Fruit fly (Drosophila melanogaster): Measurements from ENCODE around the gene Spn77Bc.

The Spn77Bc gene

dm6 chr3L:20342334-20342733, at the start of gene Spn77Bc:
Gene Spn77Bc, plus strand, starts transcription at chr3L:20342634.
- TF ChIP-seq lola (GFP tag; optimal IDR thresholded peaks at IDR 0.05) (no peak), woc (GFP tag; optimal IDR thresholded peaks at IDR 0.05) (no peak), N (GFP tag; optimal IDR thresholded peaks at IDR 0.05) (no peak), ey (GFP tag; optimal IDR thresholded peaks at IDR 0.05) (no peak), pan (optimal IDR thresholded peaks at IDR 0.05) (no peak)

DNA sequence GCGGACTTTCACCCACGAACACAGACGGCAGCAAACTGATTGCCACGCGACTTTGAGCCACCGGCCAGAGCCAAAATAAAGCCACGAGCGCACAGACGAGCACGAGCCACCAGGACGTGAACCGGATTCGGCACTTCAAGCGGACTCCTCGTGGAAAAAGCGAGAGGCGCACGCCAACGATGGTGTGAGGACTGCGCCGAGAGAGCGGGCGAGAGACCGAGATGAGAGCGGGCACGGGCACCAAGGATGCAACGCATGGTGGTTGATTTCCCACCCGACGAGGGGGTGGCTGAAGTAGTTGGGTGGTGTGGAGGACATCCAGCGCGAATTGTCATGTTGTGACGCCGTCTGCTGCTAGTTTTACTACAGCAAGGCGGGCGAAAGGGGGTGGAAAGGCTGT, 47.3 kb upstream of the Spn77Bc start, which contains the start of gene gogo:
Gene gogo (minus strand): TSS at position 39 of the 400 bp plus-strand sequence.
- TF ChIP-seq sage (GFP tag; optimal IDR thresholded peaks at IDR 0.05) (no peak), dl (GFP tag; optimal IDR thresholded peaks at IDR 0.05; ENCODE audit: insufficient read depth in 1 of 2, partially characterized antibody in 2 of 2) (peak in 1 of 2 experiments; percentile 34)

- TF ChIP-seq brk (GFP tag; optimal IDR thresholded peaks at IDR 0.05) (no peak), jim (GFP tag; optimal IDR thresholded peaks at IDR 0.05) (no peak), Rel (GFP tag; optimal IDR thresholded peaks at IDR 0.05) (no peak), Rel (tag; optimal IDR thresholded peaks at IDR 0.05) (no peak), foxo (GFP tag; optimal IDR thresholded peaks at IDR 0.05) (no peak), Myc (optimal IDR thresholded peaks at IDR 0.05) (no peak), lola (GFP tag; optimal IDR thresholded peaks at IDR 0.05) (no peak), CrebA (GFP tag; optimal IDR thresholded peaks at IDR 0.05; ENCODE audit: borderline replicate concordance) (no peak), GATAd (GFP tag; optimal IDR thresholded peaks at IDR 0.05) (no peak), usp (GFP tag; optimal IDR thresholded peaks at IDR 0.05) (no peak), Mio (GFP tag; optimal IDR thresholded peaks at IDR 0.05) (no peak), Jra (GFP tag; optimal IDR thresholded peaks at IDR 0.05) (no peak), tai (GFP tag; optimal IDR thresholded peaks at IDR 0.05) (no peak), Hr78 (GFP tag; optimal IDR thresholded peaks at IDR 0.05) (no peak), dl (GFP tag; optimal IDR thresholded peaks at IDR 0.05; ENCODE audit: insufficient read depth in 1 of 2, partially characterized antibody in 2 of 2) (no peak), Abd-B (GFP tag; optimal IDR thresholded peaks at IDR 0.05) (no peak), CG32264 (GFP tag; optimal IDR thresholded peaks at IDR 0.05) (no peak), Dif (GFP tag; optimal IDR thresholded peaks at IDR 0.05; ENCODE audit: partially characterized antibody) (no peak)
Measured at dm6 chr3L:20296797-20297196, 45.6 kb upstream of the Spn77Bc start, which contains the start of gene FRG1. Gene FRG1, minus strand, starts transcription at chr3L:20296971.

dm6 chr3L:20299110-20299509, 43.3 kb upstream of the Spn77Bc start, which contains the start of gene SCCRO4:
Gene SCCRO4, plus strand, starts transcription at chr3L:20299410.
- TF ChIP-seq dmrt93B (GFP tag; optimal IDR thresholded peaks at IDR 0.05) (no peak), OdsH (GFP tag; optimal IDR thresholded peaks at IDR 0.05) (no peak), Rel (GFP tag; optimal IDR thresholded peaks at IDR 0.05) (no peak), Rel (tag; optimal IDR thresholded peaks at IDR 0.05) (no peak), CG32264 (GFP tag; optimal IDR thresholded peaks at IDR 0.05) (no peak), Hr78 (GFP tag; optimal IDR thresholded peaks at IDR 0.05) (no peak), br (GFP tag; optimal IDR thresholded peaks at IDR 0.05) (no peak), rgr (GFP tag; optimal IDR thresholded peaks at IDR 0.05) (no peak), lola (GFP tag; optimal IDR thresholded peaks at IDR 0.05) (no peak)

DNA sequence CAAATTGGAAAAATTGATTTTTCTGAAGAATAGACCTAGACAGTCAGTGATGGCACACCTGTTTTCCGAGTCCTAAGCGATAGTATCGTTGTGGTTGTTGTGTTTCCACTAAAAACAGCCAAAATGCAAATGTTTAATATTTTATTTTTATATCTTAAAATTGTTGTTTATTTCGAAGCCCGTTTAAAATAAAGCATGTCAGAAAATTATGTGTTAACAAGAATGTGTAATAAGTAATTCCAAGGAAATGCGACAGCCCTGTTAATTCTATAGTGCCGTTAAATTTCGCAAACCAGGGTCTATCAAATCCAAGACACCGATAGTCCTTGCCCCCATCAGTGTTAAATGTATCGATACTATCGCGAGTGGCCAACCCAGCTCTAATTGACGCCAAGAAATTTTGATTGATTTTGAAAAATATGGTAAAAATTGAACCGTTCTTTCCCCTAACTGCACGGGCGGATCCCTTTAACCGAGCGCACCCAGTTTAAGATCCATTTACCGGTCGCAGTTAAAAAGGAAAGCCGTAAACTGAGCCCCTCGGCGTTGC, 40.3 kb upstream of the Spn77Bc start, which contains the start of gene Pex23:
Gene Pex23 (minus strand): TSS at position 61 of the 550 bp plus-strand sequence.
- peak; percentile 26 for TF ChIP-seq Myc (optimal IDR thresholded peaks at IDR 0.05)
- TF ChIP-seq woc (GFP tag; optimal IDR thresholded peaks at IDR 0.05), result peak; percentile 72
- peak; percentile 78 for TF ChIP-seq HLH106 (tag; optimal IDR thresholded peaks at IDR 0.05)
- peak; percentile 68 for TF ChIP-seq Hr83 (GFP tag; optimal IDR thresholded peaks at IDR 0.05; ENCODE audit: poor library complexity, severe bottlenecking)
- peak; percentile 69 for TF ChIP-seq psq (GFP tag; optimal IDR thresholded peaks at IDR 0.05)
- peak; percentile 82 for TF ChIP-seq ey (GFP tag; optimal IDR thresholded peaks at IDR 0.05)
- peak; percentile 58 for TF ChIP-seq Sp1 (GFP tag; optimal IDR thresholded peaks at IDR 0.05)
- peak; percentile 83 for TF ChIP-seq sv (GFP tag; optimal IDR thresholded peaks at IDR 0.05)
- TF ChIP-seq rgr (GFP tag; optimal IDR thresholded peaks at IDR 0.05), result peak; percentile 85
- TF ChIP-seq Rel (GFP tag; optimal IDR thresholded peaks at IDR 0.05), result no peak
- TF ChIP-seq Rel (tag; optimal IDR thresholded peaks at IDR 0.05), result peak; percentile 32
- peak; percentile 84 for TF ChIP-seq Jra (GFP tag; optimal IDR thresholded peaks at IDR 0.05)
- no peak for TF ChIP-seq dmrt93B (GFP tag; optimal IDR thresholded peaks at IDR 0.05)
- peak; percentile 70 for TF ChIP-seq GATAd (GFP tag; optimal IDR thresholded peaks at IDR 0.05)
- TF ChIP-seq dsf (GFP tag; optimal IDR thresholded peaks at IDR 0.05; ENCODE audit: borderline replicate concordance), result peak; percentile 84
- TF ChIP-seq fru (GFP tag; optimal IDR thresholded peaks at IDR 0.05), result peak; percentile 87
- no peak for TF ChIP-seq CG32264 (GFP tag; optimal IDR thresholded peaks at IDR 0.05)
- TF ChIP-seq foxo (GFP tag; optimal IDR thresholded peaks at IDR 0.05), result peak in 1 of 2 experiments; percentile 84
- TF ChIP-seq sage (GFP tag; optimal IDR thresholded peaks at IDR 0.05), result peak; percentile 45
- TF ChIP-seq Dfd (GFP tag; optimal IDR thresholded peaks at IDR 0.05), result no peak
- no peak for TF ChIP-seq Dif (GFP tag; optimal IDR thresholded peaks at IDR 0.05; ENCODE audit: partially characterized antibody)
- no peak for TF ChIP-seq CrebA (GFP tag; optimal IDR thresholded peaks at IDR 0.05; ENCODE audit: borderline replicate concordance)
- TF ChIP-seq br (GFP tag; optimal IDR thresholded peaks at IDR 0.05), result no peak
- TF ChIP-seq CG9705 (GFP tag; optimal IDR thresholded peaks at IDR 0.05), result peak; percentile 58
- peak; percentile 67 for TF ChIP-seq OdsH (GFP tag; optimal IDR thresholded peaks at IDR 0.05)
- TF ChIP-seq h (GFP tag; optimal IDR thresholded peaks at IDR 0.05), result peak; percentile 86

Data from whole organism, wandering third instar larva.